Fruit fly (Drosophila melanogaster) whole organism, embryonic: ENCODE measurements around the gene CG15027.

Experiments used
- Abd-B ChIP-seq: fragments of 200-800 bp; sonication (Bioruptor generic); optimal IDR thresholded peaks from 2 replicates; lab custom pipeline; 2018; ENCODE audit warnings: missing biosample characterization, mild to moderate bottlenecking, missing genetic modification characterization, moderate library complexity
- Bgb ChIP-seq: fragments of 200-800 bp; sonication (Bioruptor generic); IDR thresholded peaks from 2 replicates; pipeline ENCODE4 v1.3.6; 2022; ENCODE audit warnings: missing biosample characterization, missing genetic modification characterization; ENCODE audit not compliant: partially characterized antibody
- CG11456 ChIP-seq: fragments of 200-800 bp; sonication (Bioruptor generic); IDR thresholded peaks from 3 replicates; pipeline ENCODE4 v1.3.6; 2022; ENCODE audit warnings: missing biosample characterization, missing genetic modification characterization
- CG11504 ChIP-seq: fragments of 200-800 bp; sonication (Bioruptor generic); optimal IDR thresholded peaks from 3 replicates; lab custom pipeline; 2019; ENCODE audit warnings: missing biosample characterization, mild to moderate bottlenecking, missing genetic modification characterization, moderate library complexity
- CG11695 ChIP-seq: fragments of 200-800 bp; sonication (Bioruptor generic); IDR thresholded peaks from 3 replicates; pipeline ENCODE4 v1.3.6; 2022; ENCODE audit warnings: missing biosample characterization, missing genetic modification characterization
- CG11723 ChIP-seq: fragments of 200-800 bp; sonication (Bioruptor generic); optimal IDR thresholded peaks from 2 replicates; lab custom pipeline; 2017; ENCODE audit warnings: missing biosample characterization, mild to moderate bottlenecking, missing genetic modification characterization
- CG12769 ChIP-seq: fragments of 200-800 bp; sonication (Bioruptor generic); optimal IDR thresholded peaks from 2 replicates; lab custom pipeline; 2019; ENCODE audit warnings: missing biosample characterization, mild to moderate bottlenecking, missing genetic modification characterization, moderate library complexity
- CG14667 ChIP-seq: fragments of 200-800 bp; sonication (Bioruptor generic); IDR thresholded peaks from 2 replicates; pipeline ENCODE4 v1.3.6; 2022; ENCODE audit warnings: missing biosample characterization, missing genetic modification characterization
- CG15514 ChIP-seq: fragments of 200-800 bp; sonication (Bioruptor generic); optimal IDR thresholded peaks from 3 replicates; lab custom pipeline; 2017; ENCODE audit warnings: missing biosample characterization, missing genetic modification characterization, mild to moderate bottlenecking, moderate library complexity, missing genetic modification reagents
- CG15601 ChIP-seq: fragments of 200-800 bp; sonication (Bioruptor generic); optimal IDR thresholded peaks from 3 replicates; lab custom pipeline; 2019; ENCODE audit warnings: missing biosample characterization, mild to moderate bottlenecking, missing genetic modification characterization, moderate library complexity
- CG16863 ChIP-seq: fragments of 200-800 bp; sonication (Bioruptor generic); optimal IDR thresholded peaks from 3 replicates; lab custom pipeline; 2016; ENCODE audit warnings: missing biosample characterization, missing genetic modification characterization
- CG3163 ChIP-seq: fragments of 200-800 bp; sonication (Bioruptor generic); optimal IDR thresholded peaks from 3 replicates; lab custom pipeline; 2016; ENCODE audit warnings: missing biosample characterization, missing genetic modification characterization
- CG34376 ChIP-seq: fragments of 200-800 bp; sonication (Bioruptor generic); optimal IDR thresholded peaks from 2 replicates; lab custom pipeline; 2018; ENCODE audit warnings: missing biosample characterization, mild to moderate bottlenecking, missing genetic modification characterization
- CG6654 ChIP-seq: fragments of 200-800 bp; sonication (Bioruptor generic); optimal IDR thresholded peaks from 2 replicates; lab custom pipeline; 2017; ENCODE audit warnings: missing biosample characterization, mild to moderate bottlenecking, missing genetic modification characterization
- CG6689 ChIP-seq: fragments of 200-800 bp; sonication (Bioruptor generic); IDR thresholded peaks from 2 replicates; pipeline ENCODE4 v1.3.6; 2022; ENCODE audit warnings: missing biosample characterization, missing genetic modification characterization
- Dll ChIP-seq: fragments of 200-800 bp; sonication (Bioruptor generic); IDR thresholded peaks from 4 replicates; pipeline ENCODE4 v1.3.6; 2022; ENCODE audit warnings: missing biosample characterization, missing genetic modification characterization; ENCODE audit not compliant: partially characterized antibody
- Drgx ChIP-seq: fragments of 200-800 bp; sonication (Bioruptor generic); IDR thresholded peaks from 2 replicates; pipeline ENCODE4 v1.3.6; 2022; ENCODE audit warnings: missing biosample characterization, missing genetic modification characterization
- E2f1 ChIP-seq: fragments of 200-800 bp; sonication (Bioruptor generic); IDR thresholded peaks from 2 replicates; pipeline ENCODE4 v1.3.6; 2022; ENCODE audit warnings: missing biosample characterization, missing genetic modification characterization
- E2f2 ChIP-seq: fragments of 200-800 bp; sonication (Bioruptor generic); IDR thresholded peaks from 2 replicates; pipeline ENCODE4 v1.3.6; 2022; ENCODE audit warnings: missing biosample characterization, missing genetic modification characterization
- Ets97D ChIP-seq: fragments of 200-800 bp; sonication (Bioruptor generic); optimal IDR thresholded peaks from 3 replicates; lab custom pipeline; 2016; ENCODE audit warnings: missing biosample characterization, missing genetic modification characterization
- Fer3 ChIP-seq: fragments of 200-800 bp; sonication (Bioruptor generic); optimal IDR thresholded peaks from 2 replicates; lab custom pipeline; 2018; ENCODE audit warnings: missing biosample characterization, mild to moderate bottlenecking, missing genetic modification characterization, moderate library complexity
- HmgZ ChIP-seq: fragments of 200-800 bp; sonication (Bioruptor generic); optimal IDR thresholded peaks from 2 replicates; lab custom pipeline; 2018; ENCODE audit warnings: missing biosample characterization, mild to moderate bottlenecking, missing genetic modification characterization
- Hmx ChIP-seq: fragments of 200-800 bp; sonication (Bioruptor generic); optimal IDR thresholded peaks from 2 replicates; lab custom pipeline; 2016; ENCODE audit warnings: missing biosample characterization, missing genetic modification characterization
- Med ChIP-seq: fragments of 200-800 bp; sonication (Bioruptor generic); peaks from one replicate; lab custom pipeline; 2016; ENCODE audit warnings: missing biosample characterization, missing genetic modification characterization, mild to moderate bottlenecking, inconsistent platforms, moderate library complexity
- Myb ChIP-seq: fragments of 200-800 bp; sonication (Bioruptor generic); optimal IDR thresholded peaks from 2 replicates; lab custom pipeline; 2016; ENCODE audit warnings: missing biosample characterization, missing genetic modification characterization
- Neu2 ChIP-seq: fragments of 200-800 bp; sonication (Bioruptor generic); optimal IDR thresholded peaks from 3 replicates; lab custom pipeline; 2016; ENCODE audit warnings: missing biosample characterization, missing genetic modification characterization, borderline replicate concordance
- Nf-YA ChIP-seq: fragments of 200-800 bp; sonication (Bioruptor generic); IDR thresholded peaks from 2 replicates; pipeline ENCODE4 v1.3.6; 2022; ENCODE audit warnings: missing biosample characterization, missing genetic modification characterization
- Nf-YC ChIP-seq: fragments of 200-800 bp; optimal IDR thresholded peaks from 3 replicates; lab custom pipeline; 2019; ENCODE audit warnings: missing biosample characterization, mild to moderate bottlenecking, missing genetic modification characterization, moderate library complexity
- ac ChIP-seq: fragments of 200-800 bp; sonication (Bioruptor generic); optimal IDR thresholded peaks from 3 replicates; lab custom pipeline; 2017; ENCODE audit warnings: missing biosample characterization, mild to moderate bottlenecking, missing genetic modification characterization
- bigmax ChIP-seq: fragments of 200-800 bp; sonication (Bioruptor generic); optimal IDR thresholded peaks from 2 replicates; lab custom pipeline; 2018; ENCODE audit warnings: missing biosample characterization, mild to moderate bottlenecking, missing genetic modification characterization
- chif ChIP-seq, 2 experiments: fragments of 200-800 bp; sonication (Bioruptor generic); optimal IDR thresholded peaks; 3 replicates each; lab custom pipeline; 2016; ENCODE audit warnings: missing biosample characterization in 2 of 2, missing genetic modification characterization in 2 of 2
- da ChIP-seq: fragments of 200-800 bp; sonication (Bioruptor generic); optimal IDR thresholded peaks from 2 replicates; lab custom pipeline; 2016; ENCODE audit warnings: missing biosample characterization, missing genetic modification characterization
- disco-r ChIP-seq: fragments of 200-800 bp; sonication (Bioruptor generic); optimal IDR thresholded peaks from 2 replicates; lab custom pipeline; 2016; ENCODE audit warnings: missing biosample characterization, missing genetic modification characterization
- grau ChIP-seq: fragments of 200-800 bp; optimal IDR thresholded peaks from 3 replicates; lab custom pipeline; 2019; ENCODE audit warnings: missing biosample characterization, mild to moderate bottlenecking, missing genetic modification characterization, moderate library complexity
- grn ChIP-seq: fragments of 200-800 bp; sonication (Bioruptor generic); optimal IDR thresholded peaks from 3 replicates; lab custom pipeline; 2017; ENCODE audit warnings: missing biosample characterization, missing genetic modification characterization
- gsb ChIP-seq: fragments of 200-800 bp; sonication (Bioruptor generic); IDR thresholded peaks from 2 replicates; pipeline ENCODE4 v1.3.6; 2022; ENCODE audit warnings: missing biosample characterization, missing genetic modification characterization
- hkb ChIP-seq, 2 experiments: fragments of 200-800 bp in 1 of 2; fragments of >200 bp in 1 of 2; sonication (Bioruptor generic) in 1 of 2; IDR thresholded peaks in 1 of 2; optimal IDR thresholded peaks in 1 of 2; 2 replicates each; pipeline versions ENCODE4 v1.3.6 to Lab custom; 2017 to 2022; ENCODE audit warnings: missing biosample characterization in 1 of 2, missing genetic modification characterization in 1 of 2
- luna ChIP-seq: fragments of 200-800 bp; sonication (Bioruptor generic); optimal IDR thresholded peaks from 2 replicates; lab custom pipeline; 2016; ENCODE audit warnings: missing biosample characterization, missing genetic modification characterization
- maf-S ChIP-seq: fragments of 200-800 bp; sonication (Bioruptor generic); optimal IDR thresholded peaks from 2 replicates; lab custom pipeline; 2016; ENCODE audit warnings: missing biosample characterization, missing genetic modification characterization
- pita ChIP-seq: fragments of 200-800 bp; sonication (Bioruptor generic); optimal IDR thresholded peaks from 2 replicates; lab custom pipeline; 2017; ENCODE audit warnings: missing biosample characterization, mild to moderate bottlenecking, missing genetic modification characterization
- ro ChIP-seq: fragments of 200-800 bp; sonication (Bioruptor generic); IDR thresholded peaks from 2 replicates; pipeline ENCODE4 v1.3.6; 2022; ENCODE audit warnings: missing biosample characterization, missing genetic modification characterization
- sens-2 ChIP-seq: fragments of 200-800 bp; sonication (Bioruptor generic); IDR thresholded peaks from 2 replicates; pipeline ENCODE4 v1.3.6; 2022; ENCODE audit warnings: missing biosample characterization, missing genetic modification characterization
- slou ChIP-seq: fragments of 200-800 bp; sonication (Bioruptor generic); optimal IDR thresholded peaks from 3 replicates; lab custom pipeline; 2016; ENCODE audit warnings: missing biosample characterization, missing genetic modification characterization
- sna ChIP-seq: fragments of 200-800 bp; sonication (Bioruptor generic); IDR thresholded peaks from 2 replicates; pipeline ENCODE4 v1.3.6; 2022; ENCODE audit warnings: missing biosample characterization, missing genetic modification characterization; ENCODE audit not compliant: partially characterized antibody
- sqz ChIP-seq: fragments of 200-800 bp; sonication (Bioruptor generic); optimal IDR thresholded peaks from 3 replicates; lab custom pipeline; 2018; ENCODE audit warnings: missing biosample characterization, mild to moderate bottlenecking, missing genetic modification characterization
- stc ChIP-seq: fragments of 200-800 bp; sonication (Bioruptor generic); IDR thresholded peaks from 2 replicates; pipeline ENCODE4 v1.3.6; 2022; ENCODE audit warnings: missing biosample characterization, missing genetic modification characterization
- twi ChIP-seq: fragments of 200-800 bp; optimal IDR thresholded peaks from 2 replicates; lab custom pipeline; 2019; ENCODE audit warnings: missing biosample characterization, mild to moderate bottlenecking, missing genetic modification characterization, moderate library complexity
- unpg ChIP-seq: fragments of 200-800 bp; sonication (Bioruptor generic); optimal IDR thresholded peaks from 3 replicates; lab custom pipeline; 2018; ENCODE audit warnings: missing biosample characterization, mild to moderate bottlenecking, missing genetic modification characterization, moderate library complexity
- vvl ChIP-seq: fragments of 200-800 bp; sonication (Bioruptor generic); IDR thresholded peaks from 2 replicates; pipeline ENCODE4 v1.3.6; 2022; ENCODE audit warnings: missing biosample characterization, missing genetic modification characterization
- z ChIP-seq: fragments of 200-800 bp; sonication (Bioruptor generic); IDR thresholded peaks from 3 replicates; pipeline ENCODE4 v1.3.6; 2022; ENCODE audit warnings: missing biosample characterization, missing genetic modification characterization

The CG15027 gene

dm6 chrX:15080780-15081402, 4.7 kb downstream of the CG15027 start, which contains the start of gene CG33177 (continued):
- TF ChIP-seq gsb (GFP tag; lab: Robert Waterston, UW) (no peak), CG11456 (peak; percentile 60; the same call in 1 of the 3 replicates), sna (no peak), luna (GFP tag; lab: Kevin White, UChicago) (no peak), Myb (GFP tag; lab: Kevin White, UChicago) (peak; percentile 82), Fer3 (tag; lab: Kevin White, UChicago) (peak; percentile 20), chif (GFP tag; optimal IDR thresholded peaks at IDR 0.05; lab: Kevin White, UChicago) (peak in 1 of 2 experiments; percentile 35), Med (GFP tag; lab: Kevin White, UChicago) (peak; percentile 77), grau (tag; lab: Kevin White, UChicago) (peak; percentile 29), CG15514 (GFP tag; lab: Kevin White, UChicago) (peak; percentile 32), maf-S (no peak), Abd-B (GFP tag; lab: Kevin White, UChicago) (peak; percentile 9), E2f1 (no peak), CG16863 (GFP tag; lab: Kevin White, UChicago) (no peak), CG11504 (peak; percentile 28), CG12769 (tag; lab: Kevin White, UChicago) (peak; percentile 9), Hmx (GFP tag; lab: Kevin White, UChicago) (no peak), CG6689 (GFP tag; lab: Robert Waterston, UW) (no peak), CG34376 (GFP tag; lab: Kevin White, UChicago) (peak; percentile 71), Nf-YA (no peak), Bgb (0 out of 2 replicates have a peak, but pooled peaks have one; percentile 9), Nf-YC (tag; lab: Kevin White, UChicago) (peak; percentile 2), unpg (GFP tag; lab: Kevin White, UChicago) (peak; percentile 0), vvl (GFP tag; lab: Robert Waterston, UW) (peak; percentile 34; the same call in 1 of the 2 replicates), da (GFP tag; lab: Kevin White, UChicago) (peak; percentile 4), HmgZ (tag; lab: Kevin White, UChicago) (peak; percentile 28), Dll (GFP tag; lab: Robert Waterston, UW) (no peak), pita (GFP tag; lab: Kevin White, UChicago) (peak; percentile 3), CG11695 (no peak), CG15601 (tag; lab: Kevin White, UChicago) (no peak), ac (GFP tag; lab: Kevin White, UChicago) (no peak), sqz (GFP tag; lab: Kevin White, UChicago) (no peak), z (no peak), E2f2 (GFP tag; lab: Robert Waterston, UW) (0 out of 2 replicates have a peak, but pooled peaks have one; percentile 9), twi (no peak), Ets97D (GFP tag; lab: Kevin White, UChicago) (peak; percentile 18), ro (GFP tag; lab: Robert Waterston, UW) (no peak), slou (GFP tag; lab: Kevin White, UChicago) (no peak), bigmax (GFP tag; lab: Kevin White, UChicago) (peak; percentile 96), CG3163 (GFP tag; lab: Kevin White, UChicago) (no peak), CG11723 (GFP tag; lab: Kevin White, UChicago) (no peak), Drgx (GFP tag; lab: Robert Waterston, UW) (no peak), Neu2 (no peak), CG14667 (GFP tag; lab: Robert Waterston, UW) (no peak), hkb (optimal IDR thresholded peaks at IDR 0.05; lab: Kevin White, UChicago) (no peak), hkb (GFP tag; IDR thresholded peaks at IDR 0.05; lab: Robert Waterston, UW) (no peak), stc (no peak), CG6654 (GFP tag; lab: Kevin White, UChicago) (no peak), disco-r (GFP tag; lab: Kevin White, UChicago) (no peak), grn (peak; percentile 30), sens-2 (GFP tag; lab: Robert Waterston, UW) (no peak)
